Worm (Caenorhabditis elegans) whole organism, L3 larva: Measurements from ENCODE around the gene rde-1.

Experiments
- ceh-16 ChIP-seq: sonication (generic microtip); optimal IDR thresholded peaks from 2 replicates; lab custom pipeline; 2017; ENCODE audit warnings: missing biosample characterization, missing genetic modification characterization
- egl-5 ChIP-seq: fragments of 150-350 bp; optimal IDR thresholded peaks from 2 replicates; lab custom pipeline; 2017; ENCODE audit warnings: missing biosample characterization, missing genetic modification reagents, missing genetic modification characterization, inconsistent platforms
- fkh-2 ChIP-seq: fragments of 150-350 bp; optimal IDR thresholded peaks from 2 replicates; lab custom pipeline; 2014; ENCODE audit warnings: missing biosample characterization, missing genetic modification reagents, missing genetic modification characterization
- hmg-11 ChIP-seq: sonication (generic microtip); optimal IDR thresholded peaks from 2 replicates; lab custom pipeline; 2016; ENCODE audit warnings: missing genetic modification characterization, missing compliant biosample characterization
- jun-1 ChIP-seq: fragments of 150-350 bp; optimal IDR thresholded peaks from 2 replicates; lab custom pipeline; 2014; ENCODE audit warnings: missing biosample characterization, missing genetic modification reagents, missing genetic modification characterization
- lin-39 ChIP-seq: fragments of 150-350 bp; optimal IDR thresholded peaks from 2 replicates; lab custom pipeline; 2018; ENCODE audit warnings: missing biosample characterization, missing genetic modification reagents, missing genetic modification characterization
- nhr-23 ChIP-seq: fragments of 150-350 bp; optimal IDR thresholded peaks from 2 replicates; lab custom pipeline; 2014; ENCODE audit warnings: missing biosample characterization, missing genetic modification reagents, missing genetic modification characterization
- nhr-25 ChIP-seq: sonication (generic microtip); optimal IDR thresholded peaks from 2 replicates; lab custom pipeline; 2017; ENCODE audit warnings: missing biosample characterization, missing genetic modification characterization
- nhr-67 ChIP-seq: fragments of 150-350 bp; optimal IDR thresholded peaks from 2 replicates; lab custom pipeline; 2014; ENCODE audit warnings: missing biosample characterization, missing genetic modification characterization
- nhr-77 ChIP-seq: fragments of 150-350 bp; optimal IDR thresholded peaks from 2 replicates; lab custom pipeline; 2014; ENCODE audit warnings: missing biosample characterization, missing genetic modification characterization
- snpc-4 ChIP-seq: fragments of 150-350 bp; optimal IDR thresholded peaks from 2 replicates; lab custom pipeline; 2014; ENCODE audit warnings: missing biosample characterization, missing genetic modification characterization
- unc-62 ChIP-seq: fragments of 150-350 bp; sonication (generic microtip); optimal IDR thresholded peaks from 4 replicates; lab custom pipeline; 2014; ENCODE audit warnings: missing biosample characterization, missing genetic modification reagents, missing genetic modification characterization

Gene rde-1

DNA sequence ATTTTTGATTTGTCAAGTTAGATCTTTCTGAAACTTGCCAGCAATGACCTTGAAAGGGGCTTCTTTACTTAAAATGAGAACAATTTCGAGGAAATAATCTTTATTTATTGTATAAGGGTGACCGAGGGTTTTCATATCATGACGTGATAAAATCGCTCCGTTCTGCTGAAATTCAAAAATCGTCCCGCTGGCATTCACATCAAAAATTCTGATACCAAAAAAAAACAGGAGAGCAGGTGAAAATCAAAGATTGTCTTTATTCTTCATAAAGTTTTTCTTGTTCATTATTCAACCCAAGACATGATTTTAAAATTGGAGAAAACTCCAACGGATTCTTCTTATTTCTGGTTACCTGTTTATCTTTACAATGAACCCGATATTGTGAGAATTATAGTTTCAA is 47.3 kb downstream of the rde-1 start, which contains the start of gene sre-28:
Gene sre-28 (plus strand): TSS at position 301 of the 400 bp plus-strand sequence.
- TF ChIP-seq ceh-16 = no peak
- no peak for TF ChIP-seq unc-62 (GFP tag; lab: Kevin White, UChicago)
- TF ChIP-seq hmg-11 (tag; lab: Kevin White, UChicago) = no peak
- no peak for TF ChIP-seq nhr-23 (tag; lab: Kevin White, UChicago)
- TF ChIP-seq nhr-67 = no peak
- no peak for TF ChIP-seq nhr-25 (tag; lab: Kevin White, UChicago)
- TF ChIP-seq lin-39 (tag; lab: Kevin White, UChicago) = no peak
- no peak for TF ChIP-seq nhr-77 (tag; lab: Kevin White, UChicago)

DNA sequence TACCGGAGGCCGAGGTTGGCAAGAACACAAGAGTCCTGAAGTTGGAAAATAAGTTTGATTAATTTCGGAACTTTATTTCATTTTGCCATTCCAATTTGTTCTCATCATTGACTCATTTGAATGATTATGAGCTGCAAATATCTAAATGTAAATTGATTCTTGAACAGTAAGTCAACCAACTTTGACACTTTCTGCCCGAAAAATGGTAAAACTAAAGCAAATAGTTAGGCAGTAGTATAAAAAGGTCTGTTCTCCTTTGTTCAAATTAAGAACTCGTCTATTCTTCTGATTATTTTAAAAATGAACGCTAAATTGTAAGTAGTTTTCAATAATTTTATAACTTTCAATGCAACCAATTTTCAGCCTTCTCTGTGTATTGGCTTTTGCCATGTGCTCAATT is 48.4 kb downstream of the rde-1 start, which contains the start of gene fipr-12:
Gene fipr-12 (plus strand): TSS at position 301 of the 400 bp plus-strand sequence.
- TF ChIP-seq lin-39 (tag; lab: Kevin White, UChicago) (no peak), egl-5 (tag; lab: Kevin White, UChicago) (no peak), snpc-4 (tag; lab: Kevin White, UChicago) (no peak), fkh-2 (tag; lab: Kevin White, UChicago) (no peak), ceh-16 (no peak), jun-1 (tag; lab: Kevin White, UChicago) (no peak)
